Worm (Caenorhabditis elegans) whole organism, L1 larva: Measurements from ENCODE around the gene ubc-21.

Experiments
- C04F5.9 ChIP-seq: sonication (generic microtip); optimal IDR thresholded peaks from 2 replicates; lab custom pipeline; 2016; ENCODE audit warnings: missing genetic modification characterization, missing compliant biosample characterization
- C16A3.4 ChIP-seq: fragments of 150-350 bp; optimal IDR thresholded peaks from 2 replicates; lab custom pipeline; 2014; ENCODE audit warnings: missing biosample characterization, missing genetic modification characterization
- F16B12.6 ChIP-seq: fragments of 150-350 bp; optimal IDR thresholded peaks from 2 replicates; lab custom pipeline; 2014; ENCODE audit warnings: missing biosample characterization, missing genetic modification characterization
- Y116A8C.19 ChIP-seq: sonication (generic microtip); optimal IDR thresholded peaks from 2 replicates; lab custom pipeline; 2016; ENCODE audit warnings: missing compliant biosample characterization, missing genetic modification characterization, borderline replicate concordance
- aha-1 ChIP-seq: fragments of 150-350 bp; optimal IDR thresholded peaks from 2 replicates; lab custom pipeline; 2014; ENCODE audit warnings: missing biosample characterization, missing genetic modification characterization
- alr-1 ChIP-seq: fragments of 200-800 bp; sonication (Bioruptor generic); optimal IDR thresholded peaks from 2 replicates; lab custom pipeline; 2018; ENCODE audit warnings: borderline replicate concordance, mild to moderate bottlenecking, missing genetic modification characterization, missing compliant biosample characterization
- aly-2 ChIP-seq: fragments of 150-350 bp; optimal IDR thresholded peaks from 2 replicates; lab custom pipeline; 2014; ENCODE audit warnings: missing biosample characterization, missing genetic modification characterization
- blmp-1 ChIP-seq: fragments of 150-350 bp; optimal IDR thresholded peaks from 2 replicates; lab custom pipeline; 2014; ENCODE audit warnings: missing biosample characterization, missing genetic modification characterization
- ceh-8 ChIP-seq: fragments of 200-800 bp; sonication (Bioruptor generic); optimal IDR thresholded peaks from 2 replicates; lab custom pipeline; 2018; ENCODE audit warnings: mild to moderate bottlenecking, missing genetic modification characterization, moderate library complexity, missing compliant biosample characterization
- ceh-90 ChIP-seq: sonication (generic microtip); optimal IDR thresholded peaks from 2 replicates; lab custom pipeline; 2016; ENCODE audit warnings: missing genetic modification characterization, missing compliant biosample characterization
- ces-1 ChIP-seq: fragments of 150-350 bp; optimal IDR thresholded peaks from 2 replicates; lab custom pipeline; 2014; ENCODE audit warnings: missing biosample characterization, missing genetic modification reagents, missing genetic modification characterization
- dpl-1 ChIP-seq, 3 experiments: fragments of 150-350 bp in 2 of 3; sonication (generic microtip) in 1 of 3; optimal IDR thresholded peaks; 2 replicates each; lab custom pipeline; 2014 to 2017; ENCODE audit warnings: missing biosample characterization in 3 of 3, missing genetic modification characterization in 3 of 3, missing genetic modification reagents in 3 of 3
- efl-1 ChIP-seq, 4 experiments: fragments of 150-350 bp; optimal IDR thresholded peaks in 3 of 4; peaks in 1 of 4; 1 replicate in 1 of 4; 2 replicates in 3 of 4; lab custom pipeline; 2014; ENCODE audit warnings: missing biosample characterization in 2 of 4, missing genetic modification characterization in 2 of 4, missing genetic modification reagents in 2 of 4
- egl-13 ChIP-seq: sonication (generic microtip); optimal IDR thresholded peaks from 2 replicates; lab custom pipeline; 2016; ENCODE audit warnings: missing genotype, missing genetic modification reagents, missing genetic modification characterization, missing compliant biosample characterization
- ets-5 ChIP-seq: fragments of 200-800 bp; sonication (Bioruptor generic); IDR thresholded peaks from 2 replicates; pipeline ENCODE4 v1.3.6; 2022; ENCODE audit warnings: missing genetic modification characterization, missing compliant biosample characterization
- fkh-10 ChIP-seq: sonication (generic microtip); optimal IDR thresholded peaks from 2 replicates; lab custom pipeline; 2017; ENCODE audit warnings: missing biosample characterization, missing genetic modification reagents, missing genetic modification characterization
- grh-1 ChIP-seq: fragments of 200-800 bp; sonication (Bioruptor generic); IDR thresholded peaks from 2 replicates; pipeline ENCODE4 v1.3.6; 2022; ENCODE audit warnings: missing genetic modification reagents, missing genetic modification characterization, missing compliant biosample characterization
- hlh-4 ChIP-seq: sonication (generic microtip); optimal IDR thresholded peaks from 2 replicates; lab custom pipeline; 2016; ENCODE audit warnings: mild to moderate bottlenecking, missing genetic modification characterization, missing compliant biosample characterization
- hpl-2 ChIP-seq: fragments of 150-350 bp; optimal IDR thresholded peaks from 2 replicates; lab custom pipeline; 2014; ENCODE audit warnings: missing biosample characterization, missing genetic modification reagents, missing genetic modification characterization
- irx-1 ChIP-seq: sonication (generic microtip); optimal IDR thresholded peaks from 2 replicates; lab custom pipeline; 2016; ENCODE audit warnings: missing genetic modification characterization, missing compliant biosample characterization
- jun-1 ChIP-seq: fragments of 150-350 bp; optimal IDR thresholded peaks from 2 replicates; lab custom pipeline; 2014; ENCODE audit warnings: missing biosample characterization, missing genetic modification reagents, missing genetic modification characterization
- lin-13 ChIP-seq: fragments of 150-350 bp; optimal IDR thresholded peaks from 2 replicates; lab custom pipeline; 2014; ENCODE audit warnings: missing biosample characterization, missing genetic modification reagents, missing genetic modification characterization
- lin-14 ChIP-seq: fragments of 200-800 bp; sonication (Bioruptor generic); optimal IDR thresholded peaks from 2 replicates; lab custom pipeline; 2018; ENCODE audit warnings: mild to moderate bottlenecking, missing genetic modification characterization, moderate library complexity, missing compliant biosample characterization
- lin-35 ChIP-seq, 2 experiments: fragments of 150-350 bp; optimal IDR thresholded peaks; 2 replicates each; lab custom pipeline; 2014; ENCODE audit warnings: missing biosample characterization in 2 of 2, missing genetic modification characterization in 2 of 2, missing genetic modification reagents in 2 of 2
- lsy-2 ChIP-seq, 2 experiments: fragments of 150-350 bp; optimal IDR thresholded peaks; 2 replicates each; lab custom pipeline; 2014; ENCODE audit warnings: missing biosample characterization in 2 of 2, missing genetic modification characterization in 2 of 2
- mab-9 ChIP-seq: fragments of 200-800 bp; sonication (Bioruptor generic); IDR thresholded peaks from 2 replicates; pipeline ENCODE4 v1.3.6; 2022; ENCODE audit warnings: missing genetic modification reagents, missing genetic modification characterization, missing compliant biosample characterization
- mef-2 ChIP-seq: fragments of 150-350 bp; optimal IDR thresholded peaks from 2 replicates; lab custom pipeline; 2014; ENCODE audit warnings: missing biosample characterization, missing genetic modification characterization
- mep-1 ChIP-seq: fragments of 150-350 bp; optimal IDR thresholded peaks from 2 replicates; lab custom pipeline; 2014; ENCODE audit warnings: missing biosample characterization, missing genetic modification characterization
- nhr-11 ChIP-seq: fragments of 150-350 bp; optimal IDR thresholded peaks from 2 replicates; lab custom pipeline; 2014; ENCODE audit warnings: missing biosample characterization, missing genetic modification characterization
- nhr-20 ChIP-seq: sonication (generic microtip); optimal IDR thresholded peaks from 2 replicates; lab custom pipeline; 2016; ENCODE audit warnings: mild to moderate bottlenecking, missing genetic modification characterization, missing compliant biosample characterization
- nhr-28 ChIP-seq: fragments of 150-350 bp; optimal IDR thresholded peaks from 2 replicates; lab custom pipeline; 2014; ENCODE audit warnings: missing biosample characterization, missing genetic modification characterization
- nhr-47 ChIP-seq: sonication (generic microtip); optimal IDR thresholded peaks from 2 replicates; lab custom pipeline; 2016; ENCODE audit warnings: mild to moderate bottlenecking, missing genetic modification characterization, moderate library complexity, missing compliant biosample characterization
- nhr-84 ChIP-seq: sonication (generic microtip); optimal IDR thresholded peaks from 2 replicates; lab custom pipeline; 2017; ENCODE audit warnings: missing biosample characterization, missing genetic modification characterization
- nhr-85 ChIP-seq: sonication (generic microtip); peaks from one replicate; lab custom pipeline; 2016; ENCODE audit warnings: missing genetic modification characterization, inconsistent platforms, missing compliant biosample characterization
- nhr-90 ChIP-seq: sonication (generic microtip); optimal IDR thresholded peaks from 2 replicates; lab custom pipeline; 2016; ENCODE audit warnings: mild to moderate bottlenecking, missing genetic modification characterization, missing compliant biosample characterization; ENCODE audit not compliant: poor library complexity
- snu-23 ChIP-seq: sonication (generic microtip); optimal IDR thresholded peaks from 2 replicates; lab custom pipeline; 2016; ENCODE audit warnings: missing genetic modification characterization, missing compliant biosample characterization
- sox-4 ChIP-seq: sonication (generic microtip); optimal IDR thresholded peaks from 2 replicates; lab custom pipeline; 2016; ENCODE audit warnings: missing genetic modification characterization, missing compliant biosample characterization
- sptf-1 ChIP-seq: fragments of 150-350 bp; optimal IDR thresholded peaks from 2 replicates; lab custom pipeline; 2014; ENCODE audit warnings: missing biosample characterization, missing genetic modification characterization
- unc-30 ChIP-seq: sonication (generic microtip); optimal IDR thresholded peaks from 2 replicates; lab custom pipeline; 2017; ENCODE audit warnings: missing biosample characterization, missing genetic modification characterization
- unc-62 ChIP-seq: fragments of 150-350 bp; optimal IDR thresholded peaks from 2 replicates; lab custom pipeline; 2014; ENCODE audit warnings: missing biosample characterization, missing genetic modification reagents, missing genetic modification characterization
- unc-86 ChIP-seq: sonication (generic microtip); optimal IDR thresholded peaks from 2 replicates; lab custom pipeline; 2016; ENCODE audit warnings: missing genetic modification characterization, missing compliant biosample characterization
- unc-98 ChIP-seq: fragments of 200-800 bp; sonication (Bioruptor generic); IDR thresholded peaks from 2 replicates; pipeline ENCODE4 v1.3.6; 2022; ENCODE audit warnings: missing genetic modification characterization, missing compliant biosample characterization
- ztf-11 ChIP-seq, 2 experiments: sonication (generic microtip); optimal IDR thresholded peaks; 2 replicates each; lab custom pipeline; 2016 to 2017; ENCODE audit warnings: missing genetic modification characterization in 2 of 2, missing biosample characterization in 1 of 2, missing compliant biosample characterization in 1 of 2
- ztf-4 ChIP-seq: fragments of 150-350 bp; optimal IDR thresholded peaks from 2 replicates; lab custom pipeline; 2014; ENCODE audit warnings: missing biosample characterization, missing genetic modification characterization

ubc-21 gene

ce11 chrX:8875867-8876266, 6.4 kb downstream of the ubc-21 start (continued):
- TF ChIP-seq blmp-1 (tag; lab: Kevin White, UChicago), result peak; percentile 53
- TF ChIP-seq lin-14 (GFP tag; lab: Kevin White, UChicago), result peak; percentile 48
- TF ChIP-seq jun-1 (tag; lab: Kevin White, UChicago), result no peak
- TF ChIP-seq ceh-8 (GFP tag; lab: Kevin White, UChicago), result no peak
- TF ChIP-seq C16A3.4 (tag; lab: Kevin White, UChicago), result no peak
- TF ChIP-seq grh-1 (GFP tag; lab: Robert Waterston, UW), result 0 out of 2 replicates have a peak, but pooled peaks have one; percentile 17
- TF ChIP-seq nhr-85 (tag; lab: Kevin White, UChicago), result peak; percentile 28
- TF ChIP-seq sptf-1, result no peak
- no peak for TF ChIP-seq Y116A8C.19 (tag; lab: Kevin White, UChicago)
- TF ChIP-seq ceh-90, result no peak
- no peak for TF ChIP-seq dpl-1 (GFP tag; optimal IDR thresholded peaks at IDR 0.05; lab: Kevin White, UChicago)
- peak; percentile 27 for TF ChIP-seq mep-1 (tag; lab: Kevin White, UChicago)

ce11 chrX:8877162-8877561, 7.7 kb downstream of the ubc-21 start:
- peak; percentile 26 for TF ChIP-seq nhr-20
- TF ChIP-seq unc-98 (GFP tag; lab: Robert Waterston, UW), result no peak
- no peak for TF ChIP-seq ztf-4 (tag; lab: Kevin White, UChicago)
- TF ChIP-seq sptf-1, result no peak
- peak in 1 of 2 experiments; percentile 17 for TF ChIP-seq lin-35 (GFP tag; optimal IDR thresholded peaks at IDR 0.05; lab: Kevin White, UChicago)
- peak; percentile 23 for TF ChIP-seq snu-23
- no peak for TF ChIP-seq efl-1 (optimal IDR thresholded peaks at IDR 0.05; lab: Kevin White, UChicago)
- TF ChIP-seq efl-1 (GFP tag; optimal IDR thresholded peaks at IDR 0.05 in 1 of 2; lab: Kevin White, UChicago), result peak in 1 of 2 experiments; percentile 86
- no peak for TF ChIP-seq unc-86 (tag; lab: Kevin White, UChicago)
- no peak for TF ChIP-seq lsy-2 (tag; optimal IDR thresholded peaks at IDR 0.05; lab: Kevin White, UChicago)
- TF ChIP-seq nhr-84 (tag; lab: Kevin White, UChicago), result no peak
- TF ChIP-seq irx-1 (tag; lab: Kevin White, UChicago), result no peak

DNA sequence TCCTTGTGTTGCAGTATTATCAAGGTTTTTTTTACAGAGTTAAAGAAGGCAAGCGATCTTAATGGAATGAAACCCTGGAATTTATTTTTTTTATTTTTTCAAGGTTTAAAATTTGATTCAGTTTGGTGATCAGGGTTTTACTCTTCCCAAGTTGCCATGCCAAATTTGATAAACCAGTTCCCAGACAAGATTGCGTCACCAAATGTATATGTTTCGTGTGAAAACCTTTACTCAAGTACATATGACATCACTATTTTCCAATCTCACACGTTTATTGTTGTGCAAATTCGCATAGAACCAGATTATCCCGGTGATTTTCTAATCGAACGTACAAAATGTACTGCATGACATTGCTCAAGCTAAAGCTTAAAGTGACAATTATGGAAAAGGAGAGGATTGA, 9.3 kb downstream of the ubc-21 start:
- TF ChIP-seq nhr-85 (tag; lab: Kevin White, UChicago) (peak; percentile 72), C16A3.4 (tag; lab: Kevin White, UChicago) (no peak)

DNA sequence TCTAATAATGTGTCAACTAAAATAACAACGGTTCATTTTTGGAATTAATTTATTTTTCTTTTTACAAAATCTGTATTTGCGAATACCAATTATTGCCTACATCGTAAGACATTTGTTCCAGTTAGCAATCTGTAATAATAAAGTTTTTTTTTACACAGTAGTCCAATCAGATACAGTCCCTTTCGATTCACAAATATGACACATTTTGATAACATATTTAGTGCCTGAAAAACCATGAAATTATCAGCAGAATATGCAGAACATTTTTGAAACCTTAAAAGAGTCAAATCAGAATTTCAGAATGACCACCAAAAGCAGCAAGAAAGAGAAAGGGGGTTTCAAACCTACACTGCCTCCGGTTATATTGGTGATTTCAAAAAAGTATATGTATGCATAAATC, 9.9 kb downstream of the ubc-21 start, which contains the start of gene C06E2.2:
Gene C06E2.2, plus strand, starts transcription at position 301 of the 400 bp plus-strand sequence.
- no peak for TF ChIP-seq nhr-90 (tag; lab: Kevin White, UChicago)
- TF ChIP-seq fkh-10 (GFP tag; lab: Kevin White, UChicago), result no peak
- no peak for TF ChIP-seq lin-14 (GFP tag; lab: Kevin White, UChicago)
- TF ChIP-seq nhr-28 (tag; lab: Kevin White, UChicago), result no peak
- no peak for TF ChIP-seq ces-1
- no peak for TF ChIP-seq snu-23
- no peak for TF ChIP-seq F16B12.6 (tag; lab: Kevin White, UChicago)
- TF ChIP-seq nhr-47 (tag; lab: Kevin White, UChicago), result no peak
- TF ChIP-seq mab-9 (GFP tag; lab: Robert Waterston, UW), result no peak
- TF ChIP-seq efl-1 (optimal IDR thresholded peaks at IDR 0.05; lab: Kevin White, UChicago), result no peak
- TF ChIP-seq efl-1 (GFP tag; optimal IDR thresholded peaks at IDR 0.05 in 1 of 2; lab: Kevin White, UChicago), result no peak
- TF ChIP-seq egl-13 (tag; lab: Kevin White, UChicago), result no peak
- TF ChIP-seq grh-1 (GFP tag; lab: Robert Waterston, UW), result no peak
- no peak for TF ChIP-seq lin-35 (GFP tag; optimal IDR thresholded peaks at IDR 0.05; lab: Kevin White, UChicago)
- no peak for TF ChIP-seq hlh-4 (tag; lab: Kevin White, UChicago)
- no peak for TF ChIP-seq mep-1 (tag; lab: Kevin White, UChicago)
- no peak for TF ChIP-seq aha-1 (tag; lab: Kevin White, UChicago)
- TF ChIP-seq aly-2 (tag; lab: Kevin White, UChicago), result no peak

DNA sequence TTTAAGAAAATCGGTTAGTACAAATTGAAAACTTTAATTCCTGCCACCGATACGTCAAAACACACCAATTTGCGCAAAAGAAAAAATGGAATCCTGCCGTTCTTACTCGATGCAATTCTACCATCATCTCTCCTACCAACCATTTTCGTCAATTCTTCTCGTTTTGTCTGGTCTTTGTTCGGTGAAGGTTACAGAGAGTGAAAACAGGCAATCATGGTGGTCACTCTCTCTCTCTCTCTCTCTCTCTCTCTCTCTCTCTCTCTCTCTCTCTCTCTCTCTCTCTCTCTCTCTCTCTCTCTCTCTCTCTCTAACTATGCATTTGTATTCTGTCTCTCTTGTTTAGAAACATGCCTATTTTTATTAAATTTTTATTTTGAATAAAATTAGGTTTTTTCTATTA, 12.7 kb downstream of the ubc-21 start:
- TF ChIP-seq nhr-11 (tag; lab: Kevin White, UChicago), result no peak
- TF ChIP-seq alr-1, result no peak
- TF ChIP-seq unc-30, result no peak
- TF ChIP-seq unc-86 (tag; lab: Kevin White, UChicago), result no peak
- no peak for TF ChIP-seq lin-13
- peak; percentile 76 for TF ChIP-seq blmp-1 (tag; lab: Kevin White, UChicago)
- TF ChIP-seq ztf-11 (tag; optimal IDR thresholded peaks at IDR 0.05; lab: Kevin White, UChicago), result no peak
- TF ChIP-seq sox-4, result no peak
- no peak for TF ChIP-seq hpl-2 (GFP tag; lab: Kevin White, UChicago)
- no peak for TF ChIP-seq dpl-1 (GFP tag; optimal IDR thresholded peaks at IDR 0.05; lab: Kevin White, UChicago)
- TF ChIP-seq mef-2 (tag; lab: Kevin White, UChicago), result no peak
- no peak for TF ChIP-seq nhr-84 (tag; lab: Kevin White, UChicago)
- no peak for TF ChIP-seq C04F5.9
- no peak for TF ChIP-seq unc-62 (GFP tag; lab: Kevin White, UChicago)
- no peak for TF ChIP-seq ets-5
- TF ChIP-seq aha-1 (tag; lab: Kevin White, UChicago), result no peak
- TF ChIP-seq nhr-85 (tag; lab: Kevin White, UChicago), result peak; percentile 88
